Worm (Caenorhabditis elegans) whole organism, early embryonic: ENCODE results near the gene F28E10.1.

ENCODE experiments used
- F13C5.2 ChIP-seq: sonication (generic microtip); optimal IDR thresholded peaks from 2 replicates; lab custom pipeline; 2017; ENCODE audit warnings: mild to moderate bottlenecking, missing genetic modification characterization, inconsistent platforms, missing compliant biosample characterization
- ceh-36 ChIP-seq: sonication (generic microtip); optimal IDR thresholded peaks from 2 replicates; lab custom pipeline; 2016; ENCODE audit warnings: missing genetic modification characterization, inconsistent platforms, missing compliant biosample characterization
- ets-7 ChIP-seq: sonication (generic microtip); optimal IDR thresholded peaks from 2 replicates; lab custom pipeline; 2016; ENCODE audit warnings: missing genotype, missing genetic modification characterization, missing compliant biosample characterization
- scrt-1 ChIP-seq: fragments of 200-800 bp; sonication (Bioruptor generic); IDR thresholded peaks from 2 replicates; pipeline ENCODE4 v1.3.6; 2022; ENCODE audit warnings: missing genetic modification characterization, missing compliant biosample characterization
- tbx-37 ChIP-seq: fragments of 200-800 bp; sonication (Bioruptor generic); conservative IDR thresholded peaks from 2 replicates; pipeline ENCODE4 v1.3.6; 2022; ENCODE audit warnings: missing genetic modification reagents, missing genetic modification characterization, missing compliant biosample characterization
- tra-4 ChIP-seq: sonication (generic microtip); optimal IDR thresholded peaks from 2 replicates; lab custom pipeline; 2017; ENCODE audit warnings: missing genetic modification characterization, missing compliant biosample characterization

- TF ChIP-seq ets-7 (no peak), ceh-36 (tag; lab: Kevin White, UChicago) (no peak), tbx-37 (GFP tag; lab: Robert Waterston, UW) (no peak), tra-4 (tag; lab: Kevin White, UChicago) (no peak), F13C5.2 (tag; lab: Kevin White, UChicago) (no peak), scrt-1 (no peak)
Observed at ce11 chrIV:4567343-4567742, 1.3 kb upstream of the F28E10.1 start, which contains the start of gene F28E10.4.
